Fruit fly (Drosophila melanogaster) Kc167 (cell line): ENCODE measurements around the gene Creld.

Source experiments
- Myc ChIP-seq: fragments of >200 bp; optimal IDR thresholded peaks from 2 replicates; lab custom pipeline; 2017; ENCODE audit warnings: missing external identifiers
- Sin3A ChIP-seq: fragments of >200 bp; optimal IDR thresholded peaks from 2 replicates; lab custom pipeline; 2018; ENCODE audit warnings: missing external identifiers
- ttk ChIP-seq: sonication (Bioruptor generic); optimal IDR thresholded peaks from 2 replicates; lab custom pipeline; 2017; ENCODE audit warnings: missing external identifiers

- no peak for TF ChIP-seq ttk (lab: Kevin White, UChicago)
- TF ChIP-seq Myc (lab: Kevin White, UChicago), result no peak
- no peak for TF ChIP-seq Sin3A
These were observed 16.5 kb upstream of the Creld start for dm6 chr2L:85701-86100.
